Fruit fly (Drosophila melanogaster): ENCODE measurements around the gene CG32109.

The CG32109 gene

dm6 chr3L:12695695-12696094 is 49.4 kb upstream of the CG32109 start (continued):
- TF ChIP-seq CG30431 (GFP tag; optimal IDR thresholded peaks at IDR 0.05) (no peak), CG13624 (GFP tag; optimal IDR thresholded peaks at IDR 0.05) (no peak), usp (GFP tag; optimal IDR thresholded peaks at IDR 0.05) (no peak), Trl (optimal IDR thresholded peaks at IDR 0.05) (no peak), Trl (GFP tag; optimal IDR thresholded peaks at IDR 0.05) (no peak), nerfin-1 (tag; optimal IDR thresholded peaks at IDR 0.05) (no peak), CG14860 (GFP tag; IDR thresholded peaks at IDR 0.05; ENCODE audit: partially characterized antibody) (no peak), inv (GFP tag; IDR thresholded peaks at IDR 0.05; ENCODE audit: partially characterized antibody) (no peak), PHDP (tag; optimal IDR thresholded peaks at IDR 0.05) (no peak), GATAe (GFP tag; conservative IDR thresholded peaks at IDR 0.05) (0 out of 2 replicates have a peak, but pooled peaks have one; percentile 21), CG15011 (GFP tag; optimal IDR thresholded peaks at IDR 0.05) (no peak), CG31224 (GFP tag; IDR thresholded peaks at IDR 0.05) (no peak), CG4282 (GFP tag; optimal IDR thresholded peaks at IDR 0.05) (no peak), H2.0 (GFP tag; IDR thresholded peaks at IDR 0.05) (no peak), Sox102F (GFP tag; optimal IDR thresholded peaks at IDR 0.05) (no peak), Ets65A (GFP tag) (peak; percentile 74), ash1 (GFP tag; optimal IDR thresholded peaks at IDR 0.05) (no peak), B-H2 (GFP tag; optimal IDR thresholded peaks at IDR 0.05) (no peak), CG3281 (GFP tag; optimal IDR thresholded peaks at IDR 0.05) (no peak), dan (GFP tag; IDR thresholded peaks at IDR 0.05) (no peak), caup (GFP tag; optimal IDR thresholded peaks at IDR 0.05; ENCODE audit: severe bottlenecking) (peak; percentile 55), CG10209 (GFP tag; optimal IDR thresholded peaks at IDR 0.05) (no peak), Nf-YC (tag; optimal IDR thresholded peaks at IDR 0.05) (no peak), CG32767 (GFP tag; IDR thresholded peaks at IDR 0.05) (no peak), CG4360 (GFP tag; IDR thresholded peaks at IDR 0.05) (peak; percentile 44), Hmx (GFP tag; optimal IDR thresholded peaks at IDR 0.05) (no peak), CG5245 (GFP tag; optimal IDR thresholded peaks at IDR 0.05) (no peak), crol (GFP tag; IDR thresholded peaks at IDR 0.05) (peak; percentile 83), mirr (GFP tag; optimal IDR thresholded peaks at IDR 0.05) (peak; percentile 95), fd64A (GFP tag; optimal IDR thresholded peaks at IDR 0.05) (no peak), MESR4 (GFP tag; optimal IDR thresholded peaks at IDR 0.05) (no peak), CHES-1-like (GFP tag; optimal IDR thresholded peaks at IDR 0.05) (no peak), jing (GFP tag; optimal IDR thresholded peaks at IDR 0.05) (no peak), Dip2 (GFP tag; IDR thresholded peaks at IDR 0.05) (no peak), CG7963 (GFP tag; IDR thresholded peaks at IDR 0.05; ENCODE audit: partially characterized antibody) (no peak), Pdp1 (GFP tag; optimal IDR thresholded peaks at IDR 0.05) (no peak), CG4707 (GFP tag; optimal IDR thresholded peaks at IDR 0.05) (no peak), ap (GFP tag; IDR thresholded peaks at IDR 0.05) (no peak), pan (optimal IDR thresholded peaks at IDR 0.05) (no peak), pan (GFP tag; optimal IDR thresholded peaks at IDR 0.05 in 1 of 2, IDR thresholded peaks at IDR 0.05 in 1 of 2) (peak in 1 of 2 experiments; percentile 42), zfh2 (GFP tag; optimal IDR thresholded peaks at IDR 0.05) (no peak), CG1602 (GFP tag; optimal IDR thresholded peaks at IDR 0.05) (no peak), ro (GFP tag; IDR thresholded peaks at IDR 0.05) (no peak), sim (GFP tag; IDR thresholded peaks at IDR 0.05) (no peak), yki (optimal IDR thresholded peaks at IDR 0.05) (no peak), CG7987 (GFP tag; optimal IDR thresholded peaks at IDR 0.05) (no peak), pzg (GFP tag; optimal IDR thresholded peaks at IDR 0.05) (no peak), CG18619 (GFP tag; optimal IDR thresholded peaks at IDR 0.05) (no peak), nom (GFP tag; optimal IDR thresholded peaks at IDR 0.05) (no peak), tgo (GFP tag; IDR thresholded peaks at IDR 0.05) (no peak), gt (GFP tag; IDR thresholded peaks at IDR 0.05) (no peak), sob (GFP tag; IDR thresholded peaks at IDR 0.05) (no peak), CG14965 (GFP tag; optimal IDR thresholded peaks at IDR 0.05; ENCODE audit: borderline replicate concordance) (no peak)
